Worm (Caenorhabditis elegans) whole organism, young adult: ENCODE data around the gene R05A10.8.

Experiments used
- dpl-1 ChIP-seq: fragments of 150-350 bp; optimal IDR thresholded peaks from 2 replicates; lab custom pipeline; 2014; ENCODE audit warnings: missing biosample characterization, missing genetic modification reagents, missing genetic modification characterization
- nhr-90 ChIP-seq: sonication (generic microtip); optimal IDR thresholded peaks from 2 replicates; lab custom pipeline; 2016; ENCODE audit warnings: missing genotype, mild to moderate bottlenecking, missing genetic modification characterization, missing compliant biosample characterization
- ztf-18 ChIP-seq: sonication (generic microtip); optimal IDR thresholded peaks from 2 replicates; lab custom pipeline; 2016; ENCODE audit warnings: missing genotype, mild to moderate bottlenecking, missing genetic modification characterization, missing compliant biosample characterization

DNA sequence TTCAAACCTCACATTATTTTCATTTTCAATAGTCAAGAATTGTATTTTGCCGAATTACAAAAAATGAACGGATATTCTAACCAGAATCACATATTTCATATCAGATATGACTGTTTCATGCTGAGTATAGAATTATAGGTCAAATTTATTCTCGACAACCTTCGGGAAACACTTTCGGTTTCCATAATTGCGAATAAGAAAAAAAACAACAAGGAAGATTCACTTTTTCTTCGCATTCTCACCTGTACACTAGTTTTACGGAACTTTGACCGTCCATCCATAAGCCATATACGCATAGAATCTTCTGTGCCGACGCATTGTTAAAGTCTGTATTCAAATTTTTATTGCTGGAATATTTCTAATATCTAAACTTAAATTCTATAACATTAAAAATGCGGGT lies 12.4 kb downstream of the R05A10.8 start, which contains the start of gene oac-37:
- TF ChIP-seq ztf-18 (no peak), dpl-1 (GFP tag; lab: Kevin White, UChicago) (no peak), nhr-90 (no peak)
